Worm (Caenorhabditis elegans): ENCODE results near the gene C27H6.9.

C27H6.9 gene

DNA sequence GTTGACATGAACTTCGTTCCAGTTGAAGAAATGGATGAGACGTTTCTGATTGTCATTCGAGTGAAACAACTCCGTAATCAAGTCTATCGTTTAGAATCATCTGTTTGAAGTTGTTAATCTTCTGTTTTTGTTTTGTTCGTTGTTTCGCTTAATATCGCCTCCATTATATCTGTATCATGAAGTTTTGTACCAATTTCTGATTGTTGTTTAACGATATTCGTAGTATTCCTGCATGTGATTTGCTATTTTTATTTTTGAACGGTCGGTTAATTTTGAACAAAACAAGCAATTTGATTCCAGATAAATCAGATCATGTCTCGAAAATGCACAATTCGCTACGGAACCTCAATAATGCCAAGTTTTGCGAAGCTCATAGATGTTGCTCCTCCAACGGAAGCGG, at the start of gene C27H6.9:
Gene C27H6.9, plus strand, starts transcription at position 301 of the 400 bp plus-strand sequence.
- TF ChIP-seq eor-1 (tag; optimal IDR thresholded peaks at IDR 0.05) (no peak), lin-39 (tag; optimal IDR thresholded peaks at IDR 0.05) (no peak), ceh-16 (tag; optimal IDR thresholded peaks at IDR 0.05) (no peak), daf-12 (tag; optimal IDR thresholded peaks at IDR 0.05) (no peak), ZK546.5 (tag; optimal IDR thresholded peaks at IDR 0.05) (no peak), fos-1 (tag; optimal IDR thresholded peaks at IDR 0.05) (no peak), ztf-4 (tag; optimal IDR thresholded peaks at IDR 0.05) (no peak), nhr-76 (tag; optimal IDR thresholded peaks at IDR 0.05) (no peak), ama-1 (optimal IDR thresholded peaks at IDR 0.05) (no peak), fkh-10 (GFP tag; optimal IDR thresholded peaks at IDR 0.05) (no peak), tbx-2 (tag; optimal IDR thresholded peaks at IDR 0.05) (no peak), skn-1 (tag; optimal IDR thresholded peaks at IDR 0.05) (no peak), hmg-11 (tag; optimal IDR thresholded peaks at IDR 0.05) (no peak)

DNA sequence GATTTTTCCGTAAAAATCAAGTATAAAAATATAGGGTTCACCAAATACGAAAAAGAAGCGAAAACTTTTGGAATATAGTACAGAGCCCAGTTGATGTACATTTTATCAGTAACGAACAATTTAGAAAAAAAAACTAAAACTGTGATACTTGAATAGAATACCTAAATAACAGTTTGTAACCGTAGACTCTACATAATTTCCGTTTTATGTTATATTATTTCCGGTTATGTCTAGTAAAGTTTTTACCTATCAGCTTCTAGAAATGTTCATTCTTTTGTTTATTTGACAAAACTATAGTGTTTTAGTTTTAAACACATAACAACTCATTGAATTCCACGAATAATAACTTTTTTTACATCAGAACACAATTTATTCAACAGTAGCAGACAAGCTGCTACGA, 45.2 kb upstream of the C27H6.9 start, which contains the start of gene srj-33:
Gene srj-33, minus strand, starts transcription at position 101 of the 400 bp plus-strand sequence.
- TF ChIP-seq lin-39 (tag; optimal IDR thresholded peaks at IDR 0.05), result no peak
- no peak for TF ChIP-seq fkh-2 (tag; optimal IDR thresholded peaks at IDR 0.05)
- TF ChIP-seq mdl-1 (tag; optimal IDR thresholded peaks at IDR 0.05), result no peak
- no peak for TF ChIP-seq unc-39 (tag; optimal IDR thresholded peaks at IDR 0.05)
- TF ChIP-seq sea-2 (GFP tag; optimal IDR thresholded peaks at IDR 0.05), result no peak
- TF ChIP-seq egl-5 (tag; optimal IDR thresholded peaks at IDR 0.05), result no peak
- no peak for TF ChIP-seq egl-27 (tag; optimal IDR thresholded peaks at IDR 0.05)
- no peak for TF ChIP-seq fkh-10 (GFP tag; optimal IDR thresholded peaks at IDR 0.05)
- TF ChIP-seq skn-1 (tag; optimal IDR thresholded peaks at IDR 0.05), result no peak
- TF ChIP-seq ceh-28 (tag; optimal IDR thresholded peaks at IDR 0.05), result no peak
- TF ChIP-seq nhr-28 (tag; optimal IDR thresholded peaks at IDR 0.05), result no peak
- TF ChIP-seq lin-15B (tag; optimal IDR thresholded peaks at IDR 0.05), result no peak
- no peak for TF ChIP-seq nhr-12 (tag; optimal IDR thresholded peaks at IDR 0.05)
- TF ChIP-seq eor-1 (tag; optimal IDR thresholded peaks at IDR 0.05), result no peak
- no peak for TF ChIP-seq ztf-4 (tag; optimal IDR thresholded peaks at IDR 0.05)
- TF ChIP-seq nhr-23 (tag; optimal IDR thresholded peaks at IDR 0.05), result no peak
- no peak for TF ChIP-seq nhr-11 (tag; optimal IDR thresholded peaks at IDR 0.05)
- no peak for TF ChIP-seq ama-1 (optimal IDR thresholded peaks at IDR 0.05)
- TF ChIP-seq ceh-16 (tag; optimal IDR thresholded peaks at IDR 0.05), result no peak
- TF ChIP-seq pha-4 (tag; optimal IDR thresholded peaks at IDR 0.05), result no peak

DNA sequence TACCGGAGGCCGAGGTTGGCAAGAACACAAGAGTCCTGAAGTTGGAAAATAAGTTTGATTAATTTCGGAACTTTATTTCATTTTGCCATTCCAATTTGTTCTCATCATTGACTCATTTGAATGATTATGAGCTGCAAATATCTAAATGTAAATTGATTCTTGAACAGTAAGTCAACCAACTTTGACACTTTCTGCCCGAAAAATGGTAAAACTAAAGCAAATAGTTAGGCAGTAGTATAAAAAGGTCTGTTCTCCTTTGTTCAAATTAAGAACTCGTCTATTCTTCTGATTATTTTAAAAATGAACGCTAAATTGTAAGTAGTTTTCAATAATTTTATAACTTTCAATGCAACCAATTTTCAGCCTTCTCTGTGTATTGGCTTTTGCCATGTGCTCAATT, 39.6 kb upstream of the C27H6.9 start, which contains the start of gene fipr-12:
Gene fipr-12, plus strand, starts transcription at position 301 of the 400 bp plus-strand sequence.
- TF ChIP-seq jun-1 (tag; optimal IDR thresholded peaks at IDR 0.05) (no peak), lin-39 (tag; optimal IDR thresholded peaks at IDR 0.05) (no peak), mdl-1 (tag; optimal IDR thresholded peaks at IDR 0.05) (no peak), sea-2 (GFP tag; optimal IDR thresholded peaks at IDR 0.05) (no peak), nhr-76 (tag; optimal IDR thresholded peaks at IDR 0.05) (no peak), elt-3 (tag; optimal IDR thresholded peaks at IDR 0.05) (no peak), nhr-23 (tag; optimal IDR thresholded peaks at IDR 0.05) (no peak), fkh-2 (tag; optimal IDR thresholded peaks at IDR 0.05) (no peak), nfya-1 (tag; optimal IDR thresholded peaks at IDR 0.05; ENCODE audit: insufficient read depth) (no peak), ceh-9 (tag; optimal IDR thresholded peaks at IDR 0.05) (no peak), mml-1 (tag; optimal IDR thresholded peaks at IDR 0.05) (no peak), lsy-12 (tag; optimal IDR thresholded peaks at IDR 0.05) (no peak), hmg-11 (tag; optimal IDR thresholded peaks at IDR 0.05) (no peak), nhr-11 (tag; optimal IDR thresholded peaks at IDR 0.05) (no peak)

DNA sequence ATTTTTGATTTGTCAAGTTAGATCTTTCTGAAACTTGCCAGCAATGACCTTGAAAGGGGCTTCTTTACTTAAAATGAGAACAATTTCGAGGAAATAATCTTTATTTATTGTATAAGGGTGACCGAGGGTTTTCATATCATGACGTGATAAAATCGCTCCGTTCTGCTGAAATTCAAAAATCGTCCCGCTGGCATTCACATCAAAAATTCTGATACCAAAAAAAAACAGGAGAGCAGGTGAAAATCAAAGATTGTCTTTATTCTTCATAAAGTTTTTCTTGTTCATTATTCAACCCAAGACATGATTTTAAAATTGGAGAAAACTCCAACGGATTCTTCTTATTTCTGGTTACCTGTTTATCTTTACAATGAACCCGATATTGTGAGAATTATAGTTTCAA, 38.6 kb upstream of the C27H6.9 start, which contains the start of gene sre-28:
Gene sre-28, plus strand, starts transcription at position 301 of the 400 bp plus-strand sequence.
- no peak for TF ChIP-seq R02D3.7 (tag; optimal IDR thresholded peaks at IDR 0.05)

DNA sequence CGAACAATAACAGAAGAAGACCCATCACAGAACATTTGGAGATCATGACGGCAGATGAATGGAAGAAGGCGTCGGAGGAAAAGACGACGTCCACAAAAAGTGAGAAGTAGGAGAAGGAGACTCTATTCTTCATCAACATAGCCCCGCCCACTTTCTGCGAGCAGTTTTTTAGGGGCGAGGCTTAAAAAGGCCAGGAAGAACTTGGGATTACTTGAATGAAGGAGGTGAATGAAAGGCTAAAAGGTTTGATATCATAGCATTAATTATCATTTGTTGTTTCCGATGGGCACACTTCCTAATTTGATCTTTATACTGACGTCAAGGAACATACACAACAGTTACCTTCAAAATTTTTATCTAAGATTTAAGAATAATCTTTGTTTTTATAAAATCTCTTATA, 33.8 kb upstream of the C27H6.9 start, which contains the start of gene nlp-58:
Gene nlp-58, minus strand, starts transcription at position 101 of the 400 bp plus-strand sequence.
- no peak for TF ChIP-seq ztf-4 (tag; optimal IDR thresholded peaks at IDR 0.05)
- TF ChIP-seq nfya-1 (tag; optimal IDR thresholded peaks at IDR 0.05; ENCODE audit: insufficient read depth), result no peak
- TF ChIP-seq jun-1 (tag; optimal IDR thresholded peaks at IDR 0.05), result no peak

Data from whole organism, L3 larva.